Worm (Caenorhabditis elegans) whole organism, L3 larva: Measurements from ENCODE around the gene rac-2.

Experiments
- R02D3.7 ChIP-seq: fragments of 150-350 bp; optimal IDR thresholded peaks from 2 replicates; lab custom pipeline; 2014; ENCODE audit warnings: missing biosample characterization, missing genetic modification characterization
- ZK546.5 ChIP-seq: sonication (generic microtip); optimal IDR thresholded peaks from 2 replicates; lab custom pipeline; 2017; ENCODE audit warnings: missing biosample characterization, missing genetic modification characterization
- egl-27 ChIP-seq: sonication (generic microtip); optimal IDR thresholded peaks from 4 replicates; lab custom pipeline; 2017; ENCODE audit warnings: missing biosample characterization, missing genetic modification reagents, missing genetic modification characterization
- lsy-12 ChIP-seq: sonication (generic microtip); optimal IDR thresholded peaks from 2 replicates; lab custom pipeline; 2016; ENCODE audit warnings: mild to moderate bottlenecking, missing genetic modification characterization, missing compliant biosample characterization
- nhr-11 ChIP-seq: fragments of 150-350 bp; optimal IDR thresholded peaks from 2 replicates; lab custom pipeline; 2014; ENCODE audit warnings: missing biosample characterization, missing genetic modification characterization
- nhr-12 ChIP-seq: fragments of 150-350 bp; optimal IDR thresholded peaks from 2 replicates; lab custom pipeline; 2014; ENCODE audit warnings: missing biosample characterization, missing genetic modification characterization
- nhr-28 ChIP-seq: fragments of 150-350 bp; optimal IDR thresholded peaks from 2 replicates; lab custom pipeline; 2014; ENCODE audit warnings: missing biosample characterization, missing genetic modification characterization
- nhr-76 ChIP-seq: fragments of 150-350 bp; sonication (generic microtip); optimal IDR thresholded peaks from 5 replicates; lab custom pipeline; 2014; ENCODE audit warnings: missing biosample characterization, missing genetic modification characterization
- skn-1 ChIP-seq: fragments of 150-350 bp; optimal IDR thresholded peaks from 2 replicates; lab custom pipeline; 2014; ENCODE audit warnings: missing biosample characterization, missing genetic modification characterization
- snpc-4 ChIP-seq: fragments of 150-350 bp; optimal IDR thresholded peaks from 2 replicates; lab custom pipeline; 2014; ENCODE audit warnings: missing biosample characterization, missing genetic modification characterization
- tbx-2 ChIP-seq: sonication (generic microtip); optimal IDR thresholded peaks from 2 replicates; lab custom pipeline; 2016; ENCODE audit warnings: mild to moderate bottlenecking, missing genetic modification characterization, missing compliant biosample characterization
- unc-62 ChIP-seq: fragments of 150-350 bp; sonication (generic microtip); optimal IDR thresholded peaks from 4 replicates; lab custom pipeline; 2014; ENCODE audit warnings: missing biosample characterization, missing genetic modification reagents, missing genetic modification characterization

DNA sequence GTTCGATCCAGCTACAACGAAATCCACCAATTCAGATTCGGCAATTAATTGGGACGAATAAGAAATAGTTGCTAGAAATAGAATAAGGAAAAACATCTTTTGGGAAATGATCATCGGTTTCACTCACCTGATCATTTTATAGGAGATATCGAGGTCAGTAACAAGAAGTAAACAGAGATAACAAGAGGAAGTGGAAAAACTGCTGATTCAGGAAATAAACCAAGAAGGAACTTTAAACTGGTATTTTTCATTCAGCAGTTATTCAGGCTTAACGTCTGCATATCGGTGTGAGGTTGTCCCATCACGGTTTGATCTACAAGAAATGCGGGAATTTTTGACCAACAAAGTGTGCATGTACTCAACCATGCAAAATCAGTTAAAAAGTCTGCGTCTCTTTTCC is 20.5 kb downstream of the rac-2 start, which contains the start of gene K03D3.2:
- TF ChIP-seq skn-1 (tag; lab: Kevin White, UChicago) (no peak), nhr-76 (no peak), snpc-4 (tag; lab: Kevin White, UChicago) (no peak), tbx-2 (tag; lab: Kevin White, UChicago) (no peak), nhr-12 (no peak), ZK546.5 (no peak), egl-27 (tag; lab: Kevin White, UChicago) (no peak), nhr-11 (no peak), R02D3.7 (no peak), lsy-12 (tag; lab: Kevin White, UChicago) (no peak), nhr-28 (no peak), unc-62 (GFP tag; lab: Kevin White, UChicago) (no peak)
